Worm (Caenorhabditis elegans) whole organism, L4/young adult: Measurements from ENCODE around the gene fbxc-49.

Experiments
- W03F9.2 ChIP-seq: fragments of 150-350 bp; optimal IDR thresholded peaks from 2 replicates; lab custom pipeline; 2014; ENCODE audit warnings: missing biosample characterization, missing genetic modification characterization
- him-1 ChIP-seq: sonication (generic microtip); optimal IDR thresholded peaks from 2 replicates; lab custom pipeline; 2016; ENCODE audit warnings: missing genotype, missing genetic modification reagents, missing genetic modification characterization, missing compliant biosample characterization

DNA sequence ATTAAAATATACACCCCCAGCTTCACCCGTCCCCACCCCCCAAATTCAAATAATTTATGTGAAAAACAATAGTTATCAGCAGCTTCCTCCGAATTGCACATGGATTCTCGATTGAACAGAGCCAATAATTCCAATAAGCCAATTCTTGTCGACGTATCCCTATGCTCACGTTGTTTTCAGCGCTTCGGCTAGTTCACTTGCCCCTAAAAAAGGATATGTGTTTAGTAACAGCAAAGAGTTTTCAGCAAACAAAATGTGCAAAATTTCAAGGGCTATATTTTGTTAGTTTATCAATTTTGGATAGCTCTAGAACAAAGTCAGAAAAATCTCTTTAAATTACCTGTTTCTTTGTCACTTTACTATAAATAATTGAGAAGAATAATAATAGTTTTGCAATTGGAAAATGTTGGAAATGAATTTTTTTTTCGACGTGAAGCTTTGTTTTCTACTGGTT is at the start of gene fbxc-49, which contains the start of gene T16A1.5:
- TF ChIP-seq him-1: no peak
- TF ChIP-seq W03F9.2 (tag; lab: Kevin White, UChicago): no peak
